Fruit fly (Drosophila melanogaster) whole organism, prepupa: ENCODE measurements around the gene Rh5.

Source experiments
- CG10631 ChIP-seq: fragments of 200-800 bp; sonication (Bioruptor generic); optimal IDR thresholded peaks from 2 replicates; lab custom pipeline; 2016; ENCODE audit warnings: missing biosample characterization, missing genetic modification characterization
- CG10669 ChIP-seq: fragments of 200-800 bp; sonication (Bioruptor generic); optimal IDR thresholded peaks from 3 replicates; lab custom pipeline; 2018; ENCODE audit warnings: missing biosample characterization, mild to moderate bottlenecking, missing genetic modification characterization, moderate library complexity
- CG11294 ChIP-seq: fragments of 200-800 bp; sonication (Bioruptor generic); IDR thresholded peaks from 2 replicates; pipeline ENCODE4 v1.3.6; 2022; ENCODE audit warnings: missing biosample characterization, missing genetic modification characterization
- CG11762 ChIP-seq: fragments of 200-800 bp; sonication (Bioruptor generic); optimal IDR thresholded peaks from 3 replicates; lab custom pipeline; 2016; ENCODE audit warnings: missing biosample characterization, missing genetic modification characterization; ENCODE audit not compliant: insufficient read depth
- CG11902 ChIP-seq: fragments of 200-800 bp; sonication (Bioruptor generic); optimal IDR thresholded peaks from 3 replicates; lab custom pipeline; 2016; ENCODE audit warnings: missing biosample characterization, missing genetic modification characterization
- CG15336 ChIP-seq: fragments of 200-800 bp; sonication (Bioruptor generic); IDR thresholded peaks from 2 replicates; pipeline ENCODE4 v1.3.6; 2022; ENCODE audit warnings: missing biosample characterization, missing genetic modification characterization
- CG16779 ChIP-seq: fragments of 200-800 bp; sonication (Bioruptor generic); optimal IDR thresholded peaks from 3 replicates; lab custom pipeline; 2017; ENCODE audit warnings: missing biosample characterization, mild to moderate bottlenecking, missing genetic modification characterization
- CG3032 ChIP-seq: fragments of 200-800 bp; optimal IDR thresholded peaks from 2 replicates; lab custom pipeline; 2019; ENCODE audit warnings: missing biosample characterization, mild to moderate bottlenecking, missing genetic modification characterization, moderate library complexity
- CG31627 ChIP-seq: fragments of 200-800 bp; sonication (Bioruptor generic); optimal IDR thresholded peaks from 3 replicates; lab custom pipeline; 2016; ENCODE audit warnings: missing biosample characterization, missing genetic modification characterization
- CG32006 ChIP-seq: fragments of 200-800 bp; sonication (Bioruptor generic); optimal IDR thresholded peaks from 3 replicates; lab custom pipeline; 2017; ENCODE audit warnings: missing biosample characterization, mild to moderate bottlenecking, missing genetic modification characterization
- CG34406 ChIP-seq: fragments of 200-800 bp; sonication (Bioruptor generic); optimal IDR thresholded peaks from 3 replicates; lab custom pipeline; 2016; ENCODE audit warnings: missing biosample characterization, missing genetic modification characterization
- CG3919 ChIP-seq: fragments of 200-800 bp; sonication (Bioruptor generic); optimal IDR thresholded peaks from 3 replicates; lab custom pipeline; 2016; ENCODE audit warnings: missing biosample characterization, missing genetic modification characterization
- CG4318 ChIP-seq: fragments of 200-800 bp; sonication (Bioruptor generic); optimal IDR thresholded peaks from 3 replicates; lab custom pipeline; 2017; ENCODE audit warnings: missing biosample characterization, mild to moderate bottlenecking, missing genetic modification characterization
- CG6163 ChIP-seq: fragments of 200-800 bp; sonication (Bioruptor generic); IDR thresholded peaks from 3 replicates; pipeline ENCODE4 v1.3.6; 2022; ENCODE audit warnings: missing biosample characterization, missing genetic modification characterization
- CG6276 ChIP-seq: fragments of 200-800 bp; sonication (Bioruptor generic); optimal IDR thresholded peaks from 2 replicates; lab custom pipeline; 2017; ENCODE audit warnings: missing biosample characterization, mild to moderate bottlenecking, missing genetic modification characterization
- CG6792 ChIP-seq: fragments of 200-800 bp; sonication (Bioruptor generic); optimal IDR thresholded peaks from 3 replicates; lab custom pipeline; 2016; ENCODE audit warnings: missing biosample characterization, missing genetic modification characterization
- CG6808 ChIP-seq: fragments of 200-800 bp; sonication (Bioruptor generic); optimal IDR thresholded peaks from 3 replicates; lab custom pipeline; 2017; ENCODE audit warnings: missing biosample characterization, missing genetic modification characterization, mild to moderate bottlenecking, moderate library complexity, missing genetic modification reagents
- CG7368 ChIP-seq: fragments of 200-800 bp; sonication (Bioruptor generic); optimal IDR thresholded peaks from 3 replicates; lab custom pipeline; 2016; ENCODE audit warnings: missing biosample characterization, missing genetic modification characterization
- CG8119 ChIP-seq: fragments of 200-800 bp; sonication (Bioruptor generic); IDR thresholded peaks from 3 replicates; pipeline ENCODE4 v1.3.6; 2022; ENCODE audit warnings: missing biosample characterization, missing genetic modification characterization
- CG8319 ChIP-seq: fragments of 200-800 bp; sonication (Bioruptor generic); optimal IDR thresholded peaks from 3 replicates; lab custom pipeline; 2016; ENCODE audit warnings: missing biosample characterization, missing genetic modification characterization
- CG8632 ChIP-seq: fragments of 200-800 bp; sonication (Bioruptor generic); optimal IDR thresholded peaks from 3 replicates; lab custom pipeline; 2016; ENCODE audit warnings: missing biosample characterization, missing genetic modification characterization
- CG9139 ChIP-seq: fragments of 200-800 bp; sonication (Bioruptor generic); optimal IDR thresholded peaks from 3 replicates; lab custom pipeline; 2017; ENCODE audit warnings: missing biosample characterization, mild to moderate bottlenecking, missing genetic modification characterization
- Eip75B ChIP-seq: fragments of 200-800 bp; sonication (Bioruptor generic); optimal IDR thresholded peaks from 3 replicates; lab custom pipeline; 2016; ENCODE audit warnings: missing biosample characterization, missing genetic modification characterization
- Eip78C ChIP-seq: fragments of 200-800 bp; sonication (Bioruptor generic); peaks from one replicate; lab custom pipeline; 2016; ENCODE audit warnings: missing biosample characterization, missing genetic modification characterization
- Eip93F ChIP-seq: fragments of 200-800 bp; sonication (Bioruptor generic); optimal IDR thresholded peaks from 2 replicates; lab custom pipeline; 2016; ENCODE audit warnings: missing biosample characterization, mild to moderate bottlenecking, missing genetic modification characterization
- Ets21C ChIP-seq: fragments of 200-800 bp; sonication (Bioruptor generic); optimal IDR thresholded peaks from 3 replicates; lab custom pipeline; 2016; ENCODE audit warnings: missing biosample characterization, missing genetic modification characterization
- Ets96B ChIP-seq: fragments of 200-800 bp; optimal IDR thresholded peaks from 2 replicates; lab custom pipeline; 2019; ENCODE audit warnings: missing biosample characterization, mild to moderate bottlenecking, missing genetic modification characterization, moderate library complexity
- Gug ChIP-seq: fragments of 200-800 bp; sonication (Bioruptor generic); IDR thresholded peaks from 2 replicates; pipeline ENCODE4 v1.3.6; 2022; ENCODE audit warnings: missing biosample characterization, missing genetic modification characterization
- Hr38 ChIP-seq: sonication (Bioruptor generic); optimal IDR thresholded peaks from 2 replicates; lab custom pipeline; 2016; ENCODE audit warnings: missing biosample characterization, missing genetic modification characterization
- Hr39 ChIP-seq: fragments of 200-800 bp; sonication (Bioruptor generic); optimal IDR thresholded peaks from 2 replicates; lab custom pipeline; 2016; ENCODE audit warnings: missing biosample characterization, missing genetic modification characterization
- Lpt ChIP-seq: fragments of 200-800 bp; sonication (Bioruptor generic); optimal IDR thresholded peaks from 3 replicates; lab custom pipeline; 2016; ENCODE audit warnings: missing biosample characterization, missing genetic modification characterization
- Met ChIP-seq: fragments of 200-800 bp; sonication (Bioruptor generic); optimal IDR thresholded peaks from 3 replicates; lab custom pipeline; 2016; ENCODE audit warnings: missing biosample characterization, missing genetic modification characterization
- OdsH ChIP-seq: fragments of 200-800 bp; sonication (Bioruptor generic); optimal IDR thresholded peaks from 3 replicates; lab custom pipeline; 2016; ENCODE audit warnings: missing biosample characterization, missing genetic modification characterization
- Smox ChIP-seq: fragments of 200-800 bp; sonication (Bioruptor generic); optimal IDR thresholded peaks from 3 replicates; lab custom pipeline; 2016; ENCODE audit warnings: missing biosample characterization, missing genetic modification characterization
- Sox102F ChIP-seq: fragments of 200-800 bp; sonication (Bioruptor generic); optimal IDR thresholded peaks from 2 replicates; lab custom pipeline; 2016; ENCODE audit warnings: missing biosample characterization, mild to moderate bottlenecking, missing genetic modification characterization
- achi ChIP-seq: fragments of 200-800 bp; sonication (Bioruptor generic); optimal IDR thresholded peaks from 3 replicates; lab custom pipeline; 2016; ENCODE audit warnings: missing biosample characterization, missing genetic modification characterization
- acj6 ChIP-seq: fragments of 200-800 bp; sonication (Bioruptor generic); optimal IDR thresholded peaks from 3 replicates; lab custom pipeline; 2016; ENCODE audit warnings: missing biosample characterization, missing genetic modification characterization
- cyc ChIP-seq: fragments of 200-800 bp; sonication (Bioruptor generic); optimal IDR thresholded peaks from 3 replicates; lab custom pipeline; 2016; ENCODE audit warnings: missing biosample characterization, missing genetic modification characterization
- dac ChIP-seq: fragments of 200-800 bp; sonication (Bioruptor generic); optimal IDR thresholded peaks from 2 replicates; lab custom pipeline; 2017; ENCODE audit warnings: missing biosample characterization, mild to moderate bottlenecking, missing genetic modification characterization
- dsx ChIP-seq: fragments of 200-800 bp; optimal IDR thresholded peaks from 3 replicates; lab custom pipeline; 2019; ENCODE audit warnings: missing biosample characterization, mild to moderate bottlenecking, missing genetic modification characterization, moderate library complexity; ENCODE audit not compliant: poor library complexity, severe bottlenecking
- eg ChIP-seq: fragments of 200-800 bp; sonication (Bioruptor generic); IDR thresholded peaks from 3 replicates; pipeline ENCODE4 v1.3.6; 2022; ENCODE audit warnings: missing biosample characterization, missing genetic modification characterization
- esn ChIP-seq: fragments of 200-800 bp; sonication (Bioruptor generic); optimal IDR thresholded peaks from 2 replicates; lab custom pipeline; 2016; ENCODE audit warnings: missing biosample characterization, mild to moderate bottlenecking, missing genetic modification characterization, moderate library complexity
- fd59A ChIP-seq: fragments of 200-800 bp; sonication (Bioruptor generic); optimal IDR thresholded peaks from 2 replicates; lab custom pipeline; 2017; ENCODE audit warnings: missing biosample characterization, mild to moderate bottlenecking, missing genetic modification characterization, missing genetic modification reagents
- fd85E ChIP-seq: fragments of 200-800 bp; sonication (Bioruptor generic); optimal IDR thresholded peaks from 3 replicates; lab custom pipeline; 2016; ENCODE audit warnings: missing biosample characterization, missing genetic modification characterization
- fkh ChIP-seq: fragments of 200-800 bp; sonication (Bioruptor generic); optimal IDR thresholded peaks from 3 replicates; lab custom pipeline; 2017; ENCODE audit warnings: missing biosample characterization, mild to moderate bottlenecking, missing genetic modification characterization, moderate library complexity
- lz ChIP-seq: fragments of 200-800 bp; sonication (Bioruptor generic); optimal IDR thresholded peaks from 3 replicates; lab custom pipeline; 2016; ENCODE audit warnings: missing biosample characterization, missing genetic modification characterization
- net ChIP-seq: fragments of 200-800 bp; sonication (Bioruptor generic); optimal IDR thresholded peaks from 3 replicates; lab custom pipeline; 2016; ENCODE audit warnings: missing biosample characterization, missing genetic modification characterization
- pdm3 ChIP-seq: fragments of 200-800 bp; sonication (Bioruptor generic); optimal IDR thresholded peaks from 3 replicates; lab custom pipeline; 2016; ENCODE audit warnings: missing biosample characterization, missing genetic modification characterization
- salr ChIP-seq, 2 experiments: fragments of 200-800 bp; sonication (Bioruptor generic); optimal IDR thresholded peaks; 3 replicates each; lab custom pipeline; 2016 to 2018; ENCODE audit warnings: missing biosample characterization in 2 of 2, missing genetic modification characterization in 2 of 2, mild to moderate bottlenecking in 1 of 2
- svp ChIP-seq: fragments of 200-800 bp; sonication (Bioruptor generic); peaks from one replicate; lab custom pipeline; 2016; ENCODE audit warnings: missing biosample characterization, missing genetic modification characterization
- topi ChIP-seq: fragments of 200-800 bp; sonication (Bioruptor generic); optimal IDR thresholded peaks from 3 replicates; lab custom pipeline; 2016; ENCODE audit warnings: missing biosample characterization, missing genetic modification characterization

Gene Rh5

dm6 chr2L:12010877-12011666, 3.1 kb downstream of the Rh5 start:
- peak; percentile 89 for TF ChIP-seq pdm3 (GFP tag; lab: Kevin White, UChicago)
- peak; percentile 93 for TF ChIP-seq CG16779 (tag; lab: Kevin White, UChicago)
- peak; percentile 93 for TF ChIP-seq esn (GFP tag; lab: Kevin White, UChicago)
- TF ChIP-seq CG6163 (GFP tag; lab: Robert Waterston, UW): no peak
- TF ChIP-seq svp: peak; percentile 93
- peak; percentile 6 for TF ChIP-seq fkh (GFP tag; lab: Kevin White, UChicago)
- TF ChIP-seq salr (GFP tag; optimal IDR thresholded peaks at IDR 0.05; lab: Kevin White, UChicago): peak; percentile 55 to 89
- peak; percentile 91 for TF ChIP-seq CG34406 (GFP tag; lab: Kevin White, UChicago)
- peak; percentile 95 for TF ChIP-seq CG3032 (tag; lab: Kevin White, UChicago)
- TF ChIP-seq CG6276 (GFP tag; lab: Kevin White, UChicago): peak; percentile 95
- TF ChIP-seq achi (GFP tag; lab: Kevin White, UChicago): peak; percentile 91
- no peak for TF ChIP-seq CG8119
- peak; percentile 97 for TF ChIP-seq Eip78C (GFP tag; lab: Kevin White, UChicago)
- no peak for TF ChIP-seq CG11294 (GFP tag; lab: Robert Waterston, UW)
- peak; percentile 88 for TF ChIP-seq CG31627 (GFP tag; lab: Kevin White, UChicago)
- peak; percentile 92 for TF ChIP-seq topi
- no peak for TF ChIP-seq CG15336 (GFP tag; lab: Robert Waterston, UW)
- peak; percentile 92 for TF ChIP-seq CG8632 (GFP tag; lab: Kevin White, UChicago)
- TF ChIP-seq CG32006: peak; percentile 93
- TF ChIP-seq CG7368: peak; percentile 82
- peak; percentile 91 for TF ChIP-seq CG10631
- TF ChIP-seq Eip93F (GFP tag; lab: Kevin White, UChicago): no peak
- TF ChIP-seq dsx (GFP tag; lab: Kevin White, UChicago): no peak
- TF ChIP-seq CG8319: peak; percentile 88
- TF ChIP-seq CG6808 (GFP tag; lab: Kevin White, UChicago): peak; percentile 96
- TF ChIP-seq Gug: no peak
- peak; percentile 74 for TF ChIP-seq Lpt (GFP tag; lab: Kevin White, UChicago)
- peak; percentile 93 for TF ChIP-seq Ets96B
- TF ChIP-seq Ets21C (GFP tag; lab: Kevin White, UChicago): peak; percentile 71
- TF ChIP-seq CG9139 (GFP tag; lab: Kevin White, UChicago): peak; percentile 79
- peak; percentile 92 for TF ChIP-seq lz
- peak; percentile 84 for TF ChIP-seq cyc (GFP tag; lab: Kevin White, UChicago)
- peak; percentile 83 for TF ChIP-seq net (GFP tag; lab: Kevin White, UChicago)
- peak; percentile 80 for TF ChIP-seq Hr39
- peak; percentile 87 for TF ChIP-seq CG6792 (GFP tag; lab: Kevin White, UChicago)
- TF ChIP-seq CG11902 (GFP tag; lab: Kevin White, UChicago): peak; percentile 87
- peak; percentile 90 for TF ChIP-seq Smox
- peak; percentile 88 for TF ChIP-seq fd59A (GFP tag; lab: Kevin White, UChicago)
- peak; percentile 90 for TF ChIP-seq acj6 (GFP tag; lab: Kevin White, UChicago)
- peak; percentile 87 for TF ChIP-seq CG4318 (GFP tag; lab: Kevin White, UChicago)
- TF ChIP-seq Hr38 (GFP tag; lab: Kevin White, UChicago): peak; percentile 48
- peak; percentile 90 for TF ChIP-seq CG3919 (GFP tag; lab: Kevin White, UChicago)
- TF ChIP-seq fd85E (GFP tag; lab: Kevin White, UChicago): peak; percentile 42
- peak; percentile 86 for TF ChIP-seq Sox102F (GFP tag; lab: Kevin White, UChicago)
- TF ChIP-seq Met (GFP tag; lab: Kevin White, UChicago): peak; percentile 91
- TF ChIP-seq CG10669: peak; percentile 93
- peak; percentile 91 for TF ChIP-seq OdsH (GFP tag; lab: Kevin White, UChicago)
- TF ChIP-seq Eip75B: peak; percentile 84
- peak; percentile 87 for TF ChIP-seq CG11762 (GFP tag; lab: Kevin White, UChicago)
- peak; percentile 78 for TF ChIP-seq dac (GFP tag; lab: Kevin White, UChicago)
- TF ChIP-seq eg (GFP tag; lab: Robert Waterston, UW): no peak
